Worm (Caenorhabditis elegans) whole organism, L4 larva: ENCODE data around the gene pqn-68.
"Not testable (repeated sequence)": the region's sequence is repeated elsewhere in the genome, so short reads cannot be mapped to it uniquely, and the experiment has no call there.

Experiments used
- D1046.2 ChIP-seq: fragments of 200-800 bp; sonication (Bioruptor generic); IDR thresholded peaks from 2 replicates; pipeline ENCODE4 v1.3.6; 2022; ENCODE audit warnings: missing genetic modification characterization, missing compliant biosample characterization
- ama-1 ChIP-seq: fragments of 150-350 bp; optimal IDR thresholded peaks from 2 replicates; lab custom pipeline; 2014; ENCODE audit warnings: inconsistent platforms, mixed read lengths
- dpl-1 ChIP-seq: fragments of 150-350 bp; optimal IDR thresholded peaks from 2 replicates; lab custom pipeline; 2014; ENCODE audit warnings: missing biosample characterization, missing genetic modification reagents, missing genetic modification characterization
- lim-7 ChIP-seq: fragments of 200-800 bp; sonication (Bioruptor generic); IDR thresholded peaks from 2 replicates; pipeline ENCODE4 v1.3.6; 2022; ENCODE audit warnings: missing genetic modification characterization, missing compliant biosample characterization
- mdl-1 ChIP-seq, 2 experiments: fragments of 150-350 bp in 1 of 2; sonication (generic microtip) in 1 of 2; optimal IDR thresholded peaks; 2 replicates each; lab custom pipeline; 2014 to 2017; ENCODE audit warnings: missing biosample characterization in 2 of 2, missing genetic modification characterization in 2 of 2
- mes-2 ChIP-seq: sonication (generic microtip); optimal IDR thresholded peaks from 2 replicates; lab custom pipeline; 2016; ENCODE audit warnings: missing genotype, mild to moderate bottlenecking, missing genetic modification characterization, missing compliant biosample characterization; ENCODE audit not compliant: poor library complexity, severe bottlenecking
- mxl-3 ChIP-seq: fragments of 200-800 bp; sonication (Bioruptor generic); optimal IDR thresholded peaks from 2 replicates; lab custom pipeline; 2018; ENCODE audit warnings: mild to moderate bottlenecking, missing genetic modification characterization, missing compliant biosample characterization
- nhr-10 ChIP-seq: fragments of 150-350 bp; optimal IDR thresholded peaks from 2 replicates; lab custom pipeline; 2014; ENCODE audit warnings: missing biosample characterization, missing genetic modification characterization
- nhr-237 ChIP-seq: sonication (generic microtip); optimal IDR thresholded peaks from 2 replicates; lab custom pipeline; 2017; ENCODE audit warnings: missing biosample characterization, missing genetic modification characterization
- nhr-28 ChIP-seq: fragments of 150-350 bp; optimal IDR thresholded peaks from 2 replicates; lab custom pipeline; 2014; ENCODE audit warnings: missing biosample characterization, missing genetic modification characterization
- unc-130 ChIP-seq: sonication (generic microtip); optimal IDR thresholded peaks from 2 replicates; lab custom pipeline; 2016; ENCODE audit warnings: missing genetic modification reagents, missing genetic modification characterization, missing compliant biosample characterization
- unc-62 ChIP-seq, 3 experiments: fragments of 150-350 bp in 1 of 3; sonication (generic microtip); optimal IDR thresholded peaks in 2 of 3; peaks in 1 of 3; 1 replicate in 1 of 3; 2 replicates in 2 of 3; lab custom pipeline; 2014 to 2017; ENCODE audit warnings: missing biosample characterization in 3 of 3, missing genetic modification characterization in 3 of 3, missing genetic modification reagents in 3 of 3, missing genotype in 1 of 3

- TF ChIP-seq mes-2 (tag; lab: Kevin White, UChicago): peak; percentile 79
- not testable (repeated sequence) for TF ChIP-seq ama-1 (lab: Kevin White, UChicago); unc-62 (GFP tag; optimal IDR thresholded peaks at IDR 0.05 in 1 of 2; lab: Kevin White, UChicago); unc-62 (tag; optimal IDR thresholded peaks at IDR 0.05; lab: Kevin White, UChicago); nhr-28 (tag; lab: Kevin White, UChicago); mdl-1 (tag; optimal IDR thresholded peaks at IDR 0.05; lab: Kevin White, UChicago); nhr-10 (tag; lab: Kevin White, UChicago); nhr-237 (tag; lab: Kevin White, UChicago)
- 0 out of 2 replicates have a peak, but pooled peaks have one; percentile 10 for TF ChIP-seq lim-7 (GFP tag; lab: Robert Waterston, UW)
- 0 out of 2 replicates have a peak, but pooled peaks have one; percentile 41 for TF ChIP-seq D1046.2 (GFP tag; lab: Robert Waterston, UW)
- TF ChIP-seq unc-130 (GFP tag; lab: Kevin White, UChicago): peak; percentile 66
- TF ChIP-seq mxl-3 (GFP tag; lab: Kevin White, UChicago): peak; percentile 44
- TF ChIP-seq dpl-1 (GFP tag; lab: Kevin White, UChicago): peak; percentile 58
Observed at ce11 chrV:12967925-12968327, 15.5 kb downstream of the pqn-68 start, which contains the start of gene R186.8.
